Worm (Caenorhabditis elegans): Measurements from ENCODE around the gene Y52E8A.3.

DNA sequence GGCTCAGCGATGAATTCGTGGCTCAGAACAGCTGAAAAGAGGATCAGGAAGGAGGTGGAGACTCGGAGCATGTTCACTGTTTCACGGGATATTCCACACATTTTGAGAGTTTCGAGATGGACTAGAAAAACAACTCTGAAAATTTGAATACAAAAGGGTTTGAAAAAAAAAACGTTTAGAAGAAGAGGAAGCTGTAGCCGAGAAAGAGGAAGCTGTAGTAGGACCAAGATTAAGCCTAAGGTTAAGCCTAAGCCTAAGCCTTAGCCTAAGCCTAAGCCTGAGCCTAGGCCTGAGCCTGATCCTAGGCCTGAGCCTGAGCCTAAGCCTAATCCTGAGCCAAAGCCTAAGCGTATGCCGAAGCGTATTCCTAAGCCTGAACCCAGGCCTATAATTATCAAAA lies 5.3 kb upstream of the Y52E8A.3 start, which contains the start of gene plep-1:
- TF ChIP-seq ztf-4 (tag; optimal IDR thresholded peaks at IDR 0.05) = no peak
- TF ChIP-seq egl-27 (tag; optimal IDR thresholded peaks at IDR 0.05) = no peak
- no peak for TF ChIP-seq nhr-28 (tag; optimal IDR thresholded peaks at IDR 0.05)
- TF ChIP-seq lin-35 (GFP tag; optimal IDR thresholded peaks at IDR 0.05) = no peak
- TF ChIP-seq snpc-4 (tag; optimal IDR thresholded peaks at IDR 0.05) = no peak
- no peak for TF ChIP-seq alr-1 (tag; optimal IDR thresholded peaks at IDR 0.05; ENCODE audit: borderline replicate concordance)
- no peak for TF ChIP-seq lsy-2 (tag; optimal IDR thresholded peaks at IDR 0.05)
- no peak for TF ChIP-seq rnt-1 (tag; optimal IDR thresholded peaks at IDR 0.05)
- no peak for TF ChIP-seq skn-1 (tag; optimal IDR thresholded peaks at IDR 0.05)
- TF ChIP-seq ces-1 (GFP tag; optimal IDR thresholded peaks at IDR 0.05) = no peak
- no peak for TF ChIP-seq vab-15 (tag; optimal IDR thresholded peaks at IDR 0.05)
- TF ChIP-seq nhr-237 (tag; optimal IDR thresholded peaks at IDR 0.05) = no peak
- no peak for TF ChIP-seq nhr-11 (tag; optimal IDR thresholded peaks at IDR 0.05)

All from whole organism, L1 larva.